Worm (Caenorhabditis elegans) whole organism, young adult: ENCODE data around the gene rnh-1.2.

ENCODE experiments used
- ama-1 ChIP-seq, 3 experiments: fragments of 150-350 bp in 1 of 3; sonication (generic microtip) in 2 of 3; optimal IDR thresholded peaks; 2 replicates each; lab custom pipeline; 2014 to 2018; ENCODE audit warnings: missing biosample characterization in 2 of 3, missing genetic modification characterization in 2 of 3, missing genetic modification reagents in 2 of 3
- tbx-9 ChIP-seq: sonication (generic microtip); optimal IDR thresholded peaks from 2 replicates; lab custom pipeline; 2016; ENCODE audit warnings: borderline replicate concordance, missing genetic modification characterization, inconsistent platforms, missing compliant biosample characterization
- unc-62 ChIP-seq: fragments of 150-350 bp; optimal IDR thresholded peaks from 2 replicates; lab custom pipeline; 2014; ENCODE audit warnings: missing biosample characterization, missing genetic modification reagents, missing genetic modification characterization

DNA sequence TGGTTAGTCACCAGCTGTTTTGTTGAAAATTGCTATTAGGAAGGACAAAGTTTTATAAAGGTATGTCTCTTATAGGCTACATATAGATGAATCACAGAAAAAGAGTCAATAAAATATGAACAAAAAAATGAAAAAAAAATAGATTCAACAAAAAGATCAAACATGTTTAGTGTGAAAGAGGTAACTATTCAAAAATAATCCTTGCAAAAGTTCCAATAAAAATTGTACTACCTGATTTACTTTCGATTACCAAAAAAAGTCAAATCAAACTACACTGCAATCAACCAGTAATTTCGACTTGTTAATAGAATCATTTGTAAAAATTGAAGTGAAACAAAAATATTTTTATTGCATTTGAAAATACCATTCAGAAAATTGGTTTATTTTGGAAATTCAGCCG, 9.1 kb upstream of the rnh-1.2 start, which contains the start of gene ZK938.10:
- TF ChIP-seq unc-62 (no peak), tbx-9 (tag; lab: Kevin White, UChicago) (no peak), ama-1 (optimal IDR thresholded peaks at IDR 0.05; lab: Kevin White, UChicago) (no peak), ama-1 (GFP tag; optimal IDR thresholded peaks at IDR 0.05; lab: Kevin White, UChicago) (no peak)
